Worm (Caenorhabditis elegans): ENCODE measurements around the gene F34H10.3.

Gene F34H10.3

DNA sequence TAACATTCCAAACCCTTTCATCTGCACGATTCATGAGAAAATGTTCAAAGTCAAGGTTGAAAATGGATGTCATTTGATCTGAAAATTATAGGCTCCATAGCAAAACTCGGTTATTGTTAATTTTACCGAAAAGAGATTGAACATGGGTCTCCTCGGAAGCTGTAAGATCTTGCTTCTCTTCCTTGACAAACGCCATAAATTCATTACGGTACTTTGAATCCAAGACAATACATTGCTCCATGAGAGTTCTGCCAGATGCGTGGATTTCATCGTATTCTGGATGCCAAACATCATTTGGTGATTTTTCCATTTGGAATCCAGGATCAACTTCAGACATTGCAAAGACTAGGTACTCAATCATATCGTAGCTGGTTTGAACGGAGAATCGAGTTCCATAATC lies 31.1 kb upstream of the F34H10.3 start:
- TF ChIP-seq nhr-237 (tag; optimal IDR thresholded peaks at IDR 0.05) (no peak), nhr-21 (tag; optimal IDR thresholded peaks at IDR 0.05) (no peak), peb-1 (tag; optimal IDR thresholded peaks at IDR 0.05) (no peak), nhr-129 (tag; optimal IDR thresholded peaks at IDR 0.05) (no peak), ztf-4 (tag; optimal IDR thresholded peaks at IDR 0.05) (no peak), sma-3 (GFP tag; optimal IDR thresholded peaks at IDR 0.05) (no peak), ztf-11 (tag; optimal IDR thresholded peaks at IDR 0.05) (no peak), nhr-11 (tag; optimal IDR thresholded peaks at IDR 0.05) (no peak), ama-1 (optimal IDR thresholded peaks at IDR 0.05) (no peak), elt-3 (tag; optimal IDR thresholded peaks at IDR 0.05) (no peak), nhr-25 (tag; optimal IDR thresholded peaks at IDR 0.05) (no peak), sem-4 (tag; optimal IDR thresholded peaks at IDR 0.05) (no peak), lsy-2 (tag; optimal IDR thresholded peaks at IDR 0.05) (no peak), C34F6.9 (tag; optimal IDR thresholded peaks at IDR 0.05) (no peak), snpc-4 (tag; optimal IDR thresholded peaks at IDR 0.05) (no peak), unc-39 (tag; optimal IDR thresholded peaks at IDR 0.05) (no peak)

DNA sequence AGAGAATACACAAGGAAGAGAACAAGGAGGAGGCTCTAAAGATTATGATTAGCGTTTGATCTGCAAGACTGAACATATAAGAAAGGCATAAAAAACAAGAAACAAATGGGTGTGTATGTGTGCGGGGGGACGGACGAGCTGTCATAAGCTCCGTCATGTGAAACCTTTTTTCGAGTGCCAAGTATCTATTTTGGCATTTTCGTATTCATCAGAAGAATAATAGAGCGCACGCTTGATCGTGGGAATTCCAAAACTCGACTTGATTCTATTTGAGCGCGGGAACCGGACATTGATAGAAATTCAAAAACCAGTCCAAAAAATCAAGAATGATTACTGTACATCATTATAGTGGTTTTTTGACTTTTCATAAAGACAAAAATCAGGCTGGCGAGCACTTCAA lies 21.9 kb upstream of the F34H10.3 start:
- no peak for TF ChIP-seq elt-1 (tag; optimal IDR thresholded peaks at IDR 0.05)
- TF ChIP-seq ztf-4 (tag; optimal IDR thresholded peaks at IDR 0.05), result no peak
- no peak for TF ChIP-seq nhr-129 (tag; optimal IDR thresholded peaks at IDR 0.05)
- no peak for TF ChIP-seq fos-1 (tag; optimal IDR thresholded peaks at IDR 0.05)
- no peak for TF ChIP-seq nhr-21 (tag; optimal IDR thresholded peaks at IDR 0.05)
- TF ChIP-seq snpc-4 (tag; optimal IDR thresholded peaks at IDR 0.05), result no peak
- TF ChIP-seq R02D3.7 (tag; optimal IDR thresholded peaks at IDR 0.05), result no peak
- TF ChIP-seq mbf-1 (tag; optimal IDR thresholded peaks at IDR 0.05), result no peak
- TF ChIP-seq alr-1 (tag; optimal IDR thresholded peaks at IDR 0.05), result no peak
- no peak for TF ChIP-seq aly-2 (tag; optimal IDR thresholded peaks at IDR 0.05)
- TF ChIP-seq dmd-4 (tag; optimal IDR thresholded peaks at IDR 0.05), result no peak
- TF ChIP-seq crh-2 (tag; optimal IDR thresholded peaks at IDR 0.05), result no peak
- no peak for TF ChIP-seq ztf-1 (GFP tag; conservative IDR thresholded peaks at IDR 0.05)
- no peak for TF ChIP-seq nhr-10 (tag; optimal IDR thresholded peaks at IDR 0.05)
- no peak for TF ChIP-seq lin-13 (GFP tag; optimal IDR thresholded peaks at IDR 0.05)
- TF ChIP-seq sma-3 (GFP tag; optimal IDR thresholded peaks at IDR 0.05), result no peak
- TF ChIP-seq unc-55 (GFP tag; optimal IDR thresholded peaks at IDR 0.05), result no peak

DNA sequence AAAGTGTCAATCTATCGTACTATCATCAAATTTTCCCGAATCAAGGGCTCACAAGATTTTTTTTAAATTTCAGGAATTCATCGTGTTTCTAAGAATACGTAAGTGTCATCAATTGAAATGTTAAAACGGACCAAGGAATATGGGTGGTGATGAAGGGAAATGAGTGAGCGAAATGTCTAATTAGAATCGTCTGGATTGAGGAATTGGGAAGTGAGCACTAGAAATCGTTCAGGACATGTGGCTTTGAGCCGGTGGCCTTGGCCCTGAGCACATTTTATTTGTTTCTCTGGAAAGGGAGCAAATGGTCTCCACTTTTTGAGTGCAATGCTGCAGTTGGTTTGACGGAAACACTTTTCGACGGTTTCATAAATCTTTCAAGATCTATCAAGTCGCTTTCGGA lies 19.4 kb upstream of the F34H10.3 start:
- TF ChIP-seq ama-1 (optimal IDR thresholded peaks at IDR 0.05), result no peak
- TF ChIP-seq elt-1 (tag; optimal IDR thresholded peaks at IDR 0.05), result no peak
- TF ChIP-seq nhr-129 (tag; optimal IDR thresholded peaks at IDR 0.05), result no peak
- TF ChIP-seq Y55F3AM.14 (GFP tag; optimal IDR thresholded peaks at IDR 0.05), result no peak
- no peak for TF ChIP-seq nhr-237 (tag; optimal IDR thresholded peaks at IDR 0.05)
- TF ChIP-seq lin-13 (GFP tag; optimal IDR thresholded peaks at IDR 0.05), result no peak
- TF ChIP-seq R02D3.7 (tag; optimal IDR thresholded peaks at IDR 0.05), result no peak
- no peak for TF ChIP-seq ZK546.5 (tag; optimal IDR thresholded peaks at IDR 0.05)
- no peak for TF ChIP-seq unc-39 (tag; optimal IDR thresholded peaks at IDR 0.05)
- TF ChIP-seq unc-62 (GFP tag; optimal IDR thresholded peaks at IDR 0.05), result no peak
- no peak for TF ChIP-seq lin-11 (tag; optimal IDR thresholded peaks at IDR 0.05)
- no peak for TF ChIP-seq skn-1 (tag; optimal IDR thresholded peaks at IDR 0.05)
- no peak for TF ChIP-seq unc-55 (GFP tag; optimal IDR thresholded peaks at IDR 0.05)
- no peak for TF ChIP-seq lsy-2 (tag; optimal IDR thresholded peaks at IDR 0.05)
- TF ChIP-seq mbf-1 (tag; optimal IDR thresholded peaks at IDR 0.05), result no peak
- TF ChIP-seq nhr-23 (tag; optimal IDR thresholded peaks at IDR 0.05), result no peak
- TF ChIP-seq peb-1 (tag; optimal IDR thresholded peaks at IDR 0.05), result no peak

DNA sequence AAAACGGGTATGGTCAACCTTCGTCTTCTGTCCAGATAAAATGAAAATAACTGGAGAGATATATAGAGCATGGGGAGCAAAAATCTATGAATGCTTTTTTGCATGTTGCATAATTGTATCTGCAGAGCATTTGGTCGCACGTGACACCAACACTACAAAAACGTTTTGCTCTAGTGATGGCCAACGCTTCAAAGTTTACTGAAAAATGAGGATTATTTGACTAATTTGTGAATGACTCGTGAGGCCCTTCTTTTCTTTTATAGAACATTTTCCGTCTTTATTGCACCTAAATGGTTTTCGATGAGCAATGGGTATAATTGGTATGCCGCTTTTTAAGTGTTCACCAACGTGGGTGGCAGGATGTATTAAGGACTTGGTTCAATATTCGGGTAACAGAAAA lies 18.7 kb upstream of the F34H10.3 start:
- TF ChIP-seq ceh-82 (tag; optimal IDR thresholded peaks at IDR 0.05) (no peak), nhr-129 (tag; optimal IDR thresholded peaks at IDR 0.05) (no peak), ZK546.5 (tag; optimal IDR thresholded peaks at IDR 0.05) (no peak), peb-1 (tag; optimal IDR thresholded peaks at IDR 0.05) (no peak), ceh-16 (tag; optimal IDR thresholded peaks at IDR 0.05) (no peak), mbf-1 (tag; optimal IDR thresholded peaks at IDR 0.05) (no peak), F13H6.1 (tag; optimal IDR thresholded peaks at IDR 0.05) (no peak), aly-2 (tag; optimal IDR thresholded peaks at IDR 0.05) (no peak), sma-3 (GFP tag; optimal IDR thresholded peaks at IDR 0.05) (no peak), ztf-1 (GFP tag; conservative IDR thresholded peaks at IDR 0.05) (no peak), lsy-2 (tag; optimal IDR thresholded peaks at IDR 0.05) (no peak), blmp-1 (tag; optimal IDR thresholded peaks at IDR 0.05; ENCODE audit: insufficient read depth) (no peak), nhr-25 (tag; optimal IDR thresholded peaks at IDR 0.05) (no peak), skn-1 (tag; optimal IDR thresholded peaks at IDR 0.05) (no peak), elt-3 (tag; optimal IDR thresholded peaks at IDR 0.05) (no peak), ztf-4 (tag; optimal IDR thresholded peaks at IDR 0.05) (no peak), nhr-12 (tag; optimal IDR thresholded peaks at IDR 0.05) (no peak), nhr-77 (tag; optimal IDR thresholded peaks at IDR 0.05) (no peak)

Data from whole organism, L2 larva.